Fruit fly (Drosophila melanogaster) whole organism, adult: Measurements from ENCODE around the gene CG17982.

Experiments used
- CG11617 ChIP-seq: fragments of 200-800 bp; sonication (Bioruptor generic); optimal IDR thresholded peaks from 2 replicates; lab custom pipeline; 2017; ENCODE audit warnings: mild to moderate bottlenecking, missing biosample characterization, missing genetic modification reagents, missing genetic modification characterization
- CG14711 ChIP-seq: fragments of 200-800 bp; sonication (Bioruptor generic); optimal IDR thresholded peaks from 2 replicates; lab custom pipeline; 2018; ENCODE audit warnings: missing biosample characterization, mild to moderate bottlenecking, missing genetic modification characterization, moderate library complexity
- CG7045 ChIP-seq: fragments of 200-800 bp; sonication (Bioruptor generic); optimal IDR thresholded peaks from 2 replicates; lab custom pipeline; 2017; ENCODE audit warnings: missing biosample characterization, mild to moderate bottlenecking, missing genetic modification characterization
- Clk ChIP-seq: fragments of 200-800 bp; sonication (Bioruptor generic); optimal IDR thresholded peaks from 2 replicates; lab custom pipeline; 2017; ENCODE audit warnings: missing biosample characterization, missing genetic modification characterization
- kay ChIP-seq: fragments of 200-800 bp; sonication (Bioruptor generic); peaks from one replicate; lab custom pipeline; 2016; ENCODE audit warnings: missing biosample characterization, missing genetic modification characterization, borderline replicate concordance

- TF ChIP-seq CG11617: no peak
- TF ChIP-seq CG14711: no peak
- TF ChIP-seq kay (GFP tag; lab: Kevin White, UChicago): no peak
- TF ChIP-seq CG7045 (GFP tag; lab: Kevin White, UChicago): no peak
- TF ChIP-seq Clk (GFP tag; lab: Kevin White, UChicago): no peak
Observed at dm6 chrX:8152718-8153117, 9.1 kb upstream of the CG17982 start, which contains the start of gene CG18262.
